Worm (Caenorhabditis elegans): ENCODE results near the gene grp-1.

grp-1 gene

ce11 chrIII:8088235-8088634 is 2.7 kb downstream of the grp-1 start, which contains the start of gene vms-1:
Gene vms-1, plus strand, starts transcription at chrIII:8088535.
- TF ChIP-seq efl-1 (optimal IDR thresholded peaks at IDR 0.05) (no peak), efl-1 (GFP tag; optimal IDR thresholded peaks at IDR 0.05 in 1 of 2) (no peak), aha-1 (tag; optimal IDR thresholded peaks at IDR 0.05) (no peak), unc-30 (tag; optimal IDR thresholded peaks at IDR 0.05) (no peak), ets-5 (GFP tag; IDR thresholded peaks at IDR 0.05) (no peak), nhr-28 (tag; optimal IDR thresholded peaks at IDR 0.05) (no peak), egl-13 (tag; optimal IDR thresholded peaks at IDR 0.05) (no peak), elt-2 (tag; optimal IDR thresholded peaks at IDR 0.05) (no peak), snpc-4 (tag; optimal IDR thresholded peaks at IDR 0.05) (no peak), ceh-63 (GFP tag; optimal IDR thresholded peaks at IDR 0.05) (no peak), fos-1 (tag; optimal IDR thresholded peaks at IDR 0.05) (no peak), pag-3 (tag; optimal IDR thresholded peaks at IDR 0.05; ENCODE audit: borderline replicate concordance, insufficient read depth) (no peak), ztf-11 (tag; optimal IDR thresholded peaks at IDR 0.05) (no peak)

- no peak for TF ChIP-seq tlp-1 (tag; optimal IDR thresholded peaks at IDR 0.05)
These were observed 5.9 kb downstream of the grp-1 start, which contains the start of gene idi-1 for ce11 chrIII:8091408-8091807. Gene idi-1, plus strand, starts transcription at chrIII:8091708.

ce11 chrIII:8093079-8093623 is 7.6 kb downstream of the grp-1 start, which contains the start of gene K06H7.2:
Gene K06H7.2, plus strand, starts transcription at chrIII:8093573.
- TF ChIP-seq fkh-4 (tag; optimal IDR thresholded peaks at IDR 0.05; ENCODE audit: borderline replicate concordance) (no peak), unc-98 (GFP tag; IDR thresholded peaks at IDR 0.05) (no peak), tbx-2 (tag; optimal IDR thresholded peaks at IDR 0.05) (peak; percentile 35), hlh-17 (GFP tag; optimal IDR thresholded peaks at IDR 0.05; ENCODE audit: borderline replicate concordance) (no peak), ama-1 (optimal IDR thresholded peaks at IDR 0.05) (no peak), tlp-1 (tag; optimal IDR thresholded peaks at IDR 0.05) (no peak), fos-1 (tag; optimal IDR thresholded peaks at IDR 0.05) (no peak), mdl-1 (tag; optimal IDR thresholded peaks at IDR 0.05) (no peak), pag-3 (tag; optimal IDR thresholded peaks at IDR 0.05; ENCODE audit: borderline replicate concordance, insufficient read depth) (no peak), lir-3 (tag; optimal IDR thresholded peaks at IDR 0.05; ENCODE audit: poor library complexity) (no peak), ceh-63 (GFP tag; optimal IDR thresholded peaks at IDR 0.05) (no peak), dsc-1 (tag; optimal IDR thresholded peaks at IDR 0.05) (peak; percentile 19), nhr-12 (tag; optimal IDR thresholded peaks at IDR 0.05) (no peak), nhr-76 (tag; optimal IDR thresholded peaks at IDR 0.05) (no peak), ceh-82 (tag; optimal IDR thresholded peaks at IDR 0.05) (peak in 1 of 3 experiments; percentile 39), unc-130 (tag; optimal IDR thresholded peaks at IDR 0.05) (no peak), mep-1 (tag; optimal IDR thresholded peaks at IDR 0.05) (peak; percentile 77), elt-2 (tag; optimal IDR thresholded peaks at IDR 0.05) (no peak), zag-1 (tag; optimal IDR thresholded peaks at IDR 0.05) (no peak), snu-23 (GFP tag; optimal IDR thresholded peaks at IDR 0.05) (peak; percentile 53), Y116A8C.19 (tag; optimal IDR thresholded peaks at IDR 0.05; ENCODE audit: borderline replicate concordance) (no peak), lin-35 (GFP tag; optimal IDR thresholded peaks at IDR 0.05) (peak; percentile 53 to 78), snpc-4 (tag; optimal IDR thresholded peaks at IDR 0.05) (no peak), nhr-90 (tag; optimal IDR thresholded peaks at IDR 0.05; ENCODE audit: poor library complexity) (no peak), irx-1 (tag; optimal IDR thresholded peaks at IDR 0.05) (no peak), swsn-7 (tag; optimal IDR thresholded peaks at IDR 0.05) (peak; percentile 35), ceh-88 (GFP tag; IDR thresholded peaks at IDR 0.05) (no peak), skn-1 (tag; optimal IDR thresholded peaks at IDR 0.05) (no peak), lin-14 (GFP tag; optimal IDR thresholded peaks at IDR 0.05) (peak; percentile 76), dpl-1 (GFP tag; optimal IDR thresholded peaks at IDR 0.05) (peak; percentile 49 to 79 (median 52)), aha-1 (tag; optimal IDR thresholded peaks at IDR 0.05) (no peak), sox-4 (tag; optimal IDR thresholded peaks at IDR 0.05) (no peak), alr-1 (tag; optimal IDR thresholded peaks at IDR 0.05; ENCODE audit: borderline replicate concordance) (no peak), nhr-28 (tag; optimal IDR thresholded peaks at IDR 0.05) (no peak), ceh-90 (tag; optimal IDR thresholded peaks at IDR 0.05) (no peak), efl-1 (optimal IDR thresholded peaks at IDR 0.05) (peak; percentile 69 to 73), efl-1 (GFP tag; optimal IDR thresholded peaks at IDR 0.05 in 1 of 2) (peak; percentile 66 to 92), lin-15B (tag; optimal IDR thresholded peaks at IDR 0.05) (peak; percentile 78), sup-37 (GFP tag; optimal IDR thresholded peaks at IDR 0.05) (no peak), nhr-47 (tag; optimal IDR thresholded peaks at IDR 0.05) (peak; percentile 55), zip-4 (GFP tag; optimal IDR thresholded peaks at IDR 0.05) (no peak), mef-2 (tag; optimal IDR thresholded peaks at IDR 0.05) (no peak), C16A3.4 (tag; optimal IDR thresholded peaks at IDR 0.05) (peak; percentile 63)

All from whole organism, L1 larva.